Fruit fly (Drosophila melanogaster) whole organism, embryonic: Measurements from ENCODE around the gene CAH1.

Experiments
- Asciz ChIP-seq: fragments of 200-800 bp; sonication (Bioruptor generic); optimal IDR thresholded peaks from 2 replicates; lab custom pipeline; 2017; ENCODE audit warnings: missing biosample characterization, mild to moderate bottlenecking, missing genetic modification characterization, missing genetic modification reagents
- CG1024 ChIP-seq: fragments of 200-800 bp; sonication (Bioruptor generic); IDR thresholded peaks from 2 replicates; pipeline ENCODE4 v1.3.6; 2022; ENCODE audit warnings: missing biosample characterization, missing genetic modification characterization
- CG10321 ChIP-seq: fragments of 200-800 bp; sonication (Bioruptor generic); IDR thresholded peaks from 2 replicates; pipeline ENCODE4 v1.3.6; 2022; ENCODE audit warnings: missing biosample characterization, missing genetic modification characterization
- CG10366 ChIP-seq: fragments of 200-800 bp; sonication (Bioruptor generic); IDR thresholded peaks from 2 replicates; pipeline ENCODE4 v1.3.6; 2022; ENCODE audit warnings: missing biosample characterization, missing genetic modification characterization
- CG10431 ChIP-seq: fragments of 200-800 bp; sonication (Bioruptor generic); optimal IDR thresholded peaks from 3 replicates; lab custom pipeline; 2018; ENCODE audit warnings: missing biosample characterization, mild to moderate bottlenecking, missing genetic modification characterization
- CG10543 ChIP-seq: fragments of 200-800 bp; sonication (Bioruptor generic); optimal IDR thresholded peaks from 3 replicates; lab custom pipeline; 2017; ENCODE audit warnings: missing biosample characterization, mild to moderate bottlenecking, missing genetic modification characterization, moderate library complexity
- CG10565 ChIP-seq: fragments of 200-800 bp; sonication (Bioruptor generic); optimal IDR thresholded peaks from 3 replicates; lab custom pipeline; 2016; ENCODE audit warnings: missing biosample characterization, mild to moderate bottlenecking, missing genetic modification characterization
- CG11093 ChIP-seq: fragments of 200-800 bp; sonication (Bioruptor generic); IDR thresholded peaks from 3 replicates; pipeline ENCODE4 v1.3.6; 2022; ENCODE audit warnings: missing biosample characterization, missing genetic modification characterization
- CG12769 ChIP-seq: fragments of 200-800 bp; sonication (Bioruptor generic); optimal IDR thresholded peaks from 2 replicates; lab custom pipeline; 2019; ENCODE audit warnings: missing biosample characterization, mild to moderate bottlenecking, missing genetic modification characterization, moderate library complexity
- CG13894 ChIP-seq: fragments of 200-800 bp; sonication (Bioruptor generic); optimal IDR thresholded peaks from 3 replicates; lab custom pipeline; 2018; ENCODE audit warnings: missing biosample characterization, mild to moderate bottlenecking, missing genetic modification characterization, moderate library complexity
- CG14014 ChIP-seq: fragments of 200-800 bp; sonication (Bioruptor generic); IDR thresholded peaks from 2 replicates; pipeline ENCODE4 v1.3.6; 2022; ENCODE audit warnings: missing biosample characterization, missing genetic modification characterization
- CG17186 ChIP-seq: fragments of 200-800 bp; sonication (Bioruptor generic); optimal IDR thresholded peaks from 3 replicates; lab custom pipeline; 2017; ENCODE audit warnings: missing biosample characterization, missing genetic modification reagents, missing genetic modification characterization
- CG17328 ChIP-seq: fragments of 200-800 bp; sonication (Bioruptor generic); IDR thresholded peaks from 2 replicates; pipeline ENCODE4 v1.3.6; 2022; ENCODE audit warnings: missing biosample characterization, missing genetic modification characterization
- CG17829 ChIP-seq: fragments of 200-800 bp; optimal IDR thresholded peaks from 2 replicates; lab custom pipeline; 2019; ENCODE audit warnings: missing biosample characterization, mild to moderate bottlenecking, missing genetic modification characterization, moderate library complexity
- CG1792 ChIP-seq: fragments of 200-800 bp; sonication (Bioruptor generic); optimal IDR thresholded peaks from 2 replicates; lab custom pipeline; 2016; ENCODE audit warnings: missing biosample characterization, missing genetic modification characterization
- CG34376 ChIP-seq: fragments of 200-800 bp; sonication (Bioruptor generic); optimal IDR thresholded peaks from 2 replicates; lab custom pipeline; 2018; ENCODE audit warnings: missing biosample characterization, mild to moderate bottlenecking, missing genetic modification characterization
- CG3995 ChIP-seq: fragments of 200-800 bp; sonication (Bioruptor generic); optimal IDR thresholded peaks from 3 replicates; lab custom pipeline; 2016; ENCODE audit warnings: missing biosample characterization, missing genetic modification characterization
- CG4820 ChIP-seq: fragments of 200-800 bp; sonication (Bioruptor generic); optimal IDR thresholded peaks from 3 replicates; lab custom pipeline; 2016; ENCODE audit warnings: missing biosample characterization, missing genetic modification characterization
- CG6175 ChIP-seq: fragments of 200-800 bp; sonication (Bioruptor generic); IDR thresholded peaks from 3 replicates; pipeline ENCODE4 v1.3.6; 2022; ENCODE audit warnings: missing biosample characterization, missing genetic modification characterization
- CG6254 ChIP-seq: fragments of 200-800 bp; sonication (Bioruptor generic); optimal IDR thresholded peaks from 3 replicates; lab custom pipeline; 2017; ENCODE audit warnings: mild to moderate bottlenecking, missing biosample characterization, missing genetic modification reagents, missing genetic modification characterization
- Camta ChIP-seq: fragments of 200-800 bp; sonication (Bioruptor generic); optimal IDR thresholded peaks from 2 replicates; lab custom pipeline; 2016; ENCODE audit warnings: missing biosample characterization, missing genetic modification characterization
- CoRest ChIP-seq: fragments of 200-800 bp; sonication (Bioruptor generic); optimal IDR thresholded peaks from 3 replicates; lab custom pipeline; 2018; ENCODE audit warnings: missing biosample characterization, mild to moderate bottlenecking, missing genetic modification characterization, moderate library complexity
- D19B ChIP-seq: fragments of 200-800 bp; sonication (Bioruptor generic); optimal IDR thresholded peaks from 2 replicates; lab custom pipeline; 2017; ENCODE audit warnings: missing biosample characterization, mild to moderate bottlenecking, missing genetic modification characterization
- Doc3 ChIP-seq: fragments of 200-800 bp; sonication (Bioruptor generic); IDR thresholded peaks from 3 replicates; pipeline ENCODE4 v1.3.6; 2022; ENCODE audit warnings: missing biosample characterization, missing genetic modification characterization; ENCODE audit not compliant: partially characterized antibody
- E2f2 ChIP-seq: fragments of 200-800 bp; sonication (Bioruptor generic); IDR thresholded peaks from 2 replicates; pipeline ENCODE4 v1.3.6; 2022; ENCODE audit warnings: missing biosample characterization, missing genetic modification characterization
- MBD-R2 ChIP-seq: fragments of 200-800 bp; sonication (Bioruptor generic); IDR thresholded peaks from 2 replicates; pipeline ENCODE4 v1.3.6; 2022; ENCODE audit warnings: missing biosample characterization, missing genetic modification characterization
- MTF-1 ChIP-seq: fragments of 200-800 bp; sonication (Bioruptor generic); optimal IDR thresholded peaks from 2 replicates; lab custom pipeline; 2018; ENCODE audit warnings: missing biosample characterization, mild to moderate bottlenecking, missing genetic modification characterization, borderline replicate concordance
- NC2β ChIP-seq: fragments of 200-800 bp; sonication (Bioruptor generic); optimal IDR thresholded peaks from 2 replicates; lab custom pipeline; 2016; ENCODE audit warnings: missing biosample characterization, missing genetic modification characterization
- NfI ChIP-seq: fragments of 200-800 bp; sonication (Bioruptor generic); optimal IDR thresholded peaks from 3 replicates; lab custom pipeline; 2018; ENCODE audit warnings: missing biosample characterization, mild to moderate bottlenecking, missing genetic modification characterization, moderate library complexity
- PHDP ChIP-seq: fragments of 200-800 bp; sonication (Bioruptor generic); optimal IDR thresholded peaks from 3 replicates; lab custom pipeline; 2018; ENCODE audit warnings: missing biosample characterization, mild to moderate bottlenecking, missing genetic modification characterization, moderate library complexity
- Spps ChIP-seq: fragments of 200-800 bp; sonication (Bioruptor generic); optimal IDR thresholded peaks from 2 replicates; lab custom pipeline; 2018; ENCODE audit warnings: missing biosample characterization, mild to moderate bottlenecking, missing genetic modification characterization
- Usf ChIP-seq: fragments of 200-800 bp; sonication (Bioruptor generic); optimal IDR thresholded peaks from 2 replicates; lab custom pipeline; 2017; ENCODE audit warnings: missing genotype, missing biosample characterization, missing genetic modification characterization
- ac ChIP-seq: fragments of 200-800 bp; sonication (Bioruptor generic); optimal IDR thresholded peaks from 3 replicates; lab custom pipeline; 2017; ENCODE audit warnings: missing biosample characterization, mild to moderate bottlenecking, missing genetic modification characterization
- br ChIP-seq: fragments of >200 bp; optimal IDR thresholded peaks from 2 replicates; lab custom pipeline; 2017
- cwo ChIP-seq: fragments of 200-800 bp; sonication (Bioruptor generic); optimal IDR thresholded peaks from 3 replicates; lab custom pipeline; 2017; ENCODE audit warnings: missing biosample characterization, missing genetic modification characterization, mild to moderate bottlenecking, moderate library complexity, missing genetic modification reagents
- dpn ChIP-seq, 2 experiments: fragments of 200-800 bp; sonication (Bioruptor generic); optimal IDR thresholded peaks; 3 replicates each; lab custom pipeline; 2016; ENCODE audit warnings: missing biosample characterization in 2 of 2, missing genetic modification characterization in 2 of 2
- esg ChIP-seq: fragments of 200-800 bp; sonication (Bioruptor generic); conservative IDR thresholded peaks from 2 replicates; pipeline ENCODE4 v1.3.6; 2022; ENCODE audit warnings: missing biosample characterization, missing genetic modification characterization
- fd102C ChIP-seq: fragments of 200-800 bp; sonication (Bioruptor generic); optimal IDR thresholded peaks from 2 replicates; lab custom pipeline; 2018; ENCODE audit warnings: missing biosample characterization, mild to moderate bottlenecking, missing genetic modification characterization, moderate library complexity
- grn ChIP-seq: fragments of 200-800 bp; sonication (Bioruptor generic); optimal IDR thresholded peaks from 3 replicates; lab custom pipeline; 2017; ENCODE audit warnings: missing biosample characterization, missing genetic modification characterization
- ind ChIP-seq: fragments of 200-800 bp; sonication (Bioruptor generic); optimal IDR thresholded peaks from 3 replicates; lab custom pipeline; 2016; ENCODE audit warnings: missing biosample characterization, missing genetic modification characterization
- jing ChIP-seq: fragments of 200-800 bp; sonication (Bioruptor generic); optimal IDR thresholded peaks from 2 replicates; lab custom pipeline; 2018; ENCODE audit warnings: missing biosample characterization, mild to moderate bottlenecking, missing genetic modification characterization
- lov ChIP-seq, 2 experiments: fragments of 200-800 bp in 1 of 2; fragments of >200 bp in 1 of 2; sonication (Bioruptor generic) in 1 of 2; IDR thresholded peaks in 1 of 2; optimal IDR thresholded peaks in 1 of 2; 2 replicates in 1 of 2; 3 replicates in 1 of 2; pipeline versions ENCODE4 v1.3.6 to Lab custom; 2017 to 2022; ENCODE audit warnings: missing biosample characterization in 1 of 2, missing genetic modification characterization in 1 of 2
- luna ChIP-seq: fragments of 200-800 bp; sonication (Bioruptor generic); optimal IDR thresholded peaks from 2 replicates; lab custom pipeline; 2016; ENCODE audit warnings: missing biosample characterization, missing genetic modification characterization
- mirr ChIP-seq: fragments of 200-800 bp; sonication (Bioruptor generic); optimal IDR thresholded peaks from 3 replicates; lab custom pipeline; 2018; ENCODE audit warnings: missing biosample characterization, mild to moderate bottlenecking, missing genetic modification characterization
- oc ChIP-seq: fragments of 200-800 bp; sonication (Bioruptor generic); optimal IDR thresholded peaks from 2 replicates; lab custom pipeline; 2018; ENCODE audit warnings: missing biosample characterization, mild to moderate bottlenecking, missing genetic modification characterization, moderate library complexity
- otp ChIP-seq: fragments of 200-800 bp; sonication (Bioruptor generic); IDR thresholded peaks from 3 replicates; pipeline ENCODE4, ENCODE4 v1.3.6; 2022; ENCODE audit warnings: missing biosample characterization, missing genetic modification characterization
- schlank ChIP-seq: fragments of 200-800 bp; sonication (Bioruptor generic); optimal IDR thresholded peaks from 2 replicates; lab custom pipeline; 2018; ENCODE audit warnings: missing biosample characterization, mild to moderate bottlenecking, missing genetic modification characterization
- sima ChIP-seq: fragments of 200-800 bp; sonication (Bioruptor generic); optimal IDR thresholded peaks from 2 replicates; lab custom pipeline; 2016; ENCODE audit warnings: missing biosample characterization, missing genetic modification characterization
- sqz ChIP-seq: fragments of 200-800 bp; sonication (Bioruptor generic); optimal IDR thresholded peaks from 3 replicates; lab custom pipeline; 2018; ENCODE audit warnings: missing biosample characterization, mild to moderate bottlenecking, missing genetic modification characterization
- vvl ChIP-seq: fragments of 200-800 bp; sonication (Bioruptor generic); IDR thresholded peaks from 2 replicates; pipeline ENCODE4 v1.3.6; 2022; ENCODE audit warnings: missing biosample characterization, missing genetic modification characterization
- zen2 ChIP-seq: fragments of 200-800 bp; sonication (Bioruptor generic); IDR thresholded peaks from 3 replicates; pipeline ENCODE4 v1.3.6; 2022; ENCODE audit warnings: missing biosample characterization, missing genetic modification characterization; ENCODE audit not compliant: partially characterized antibody

CAH1 gene

DNA sequence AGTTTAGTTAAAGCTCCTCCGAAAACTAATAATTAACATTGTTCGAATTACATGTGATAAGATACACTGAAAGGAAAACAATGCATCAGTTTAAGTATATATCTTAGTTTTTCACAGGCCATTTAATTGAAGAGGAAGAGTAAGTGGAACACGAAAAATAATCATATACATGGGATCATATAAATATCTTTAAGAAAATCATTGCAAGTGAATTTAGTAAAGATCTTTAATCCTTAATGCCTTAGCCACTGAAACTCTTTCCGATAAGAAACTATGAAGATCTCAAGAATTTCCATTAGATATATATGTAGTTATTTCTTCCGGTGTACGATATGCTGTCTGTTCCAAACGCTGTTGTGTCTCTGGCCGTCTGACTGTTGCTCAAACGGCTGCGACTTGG is 24.8 kb upstream of the CAH1 start (continued):
- TF ChIP-seq CG6254 (no peak), lov (optimal IDR thresholded peaks at IDR 0.05; lab: Kevin White, UChicago) (no peak), lov (GFP tag; IDR thresholded peaks at IDR 0.05; lab: Robert Waterston, UW) (no peak), CG17328 (0 out of 2 replicates have a peak, but pooled peaks have one; percentile 19), fd102C (GFP tag; lab: Kevin White, UChicago) (no peak), CG10366 (GFP tag; lab: Robert Waterston, UW) (peak; percentile 58), CG17829 (tag; lab: Kevin White, UChicago) (peak; percentile 35), dpn (GFP tag; optimal IDR thresholded peaks at IDR 0.05; lab: Kevin White, UChicago) (peak; percentile 49 to 63), D19B (GFP tag; lab: Kevin White, UChicago) (peak; percentile 9), CG1792 (GFP tag; lab: Kevin White, UChicago) (peak; percentile 14), CG4820 (GFP tag; lab: Kevin White, UChicago) (peak; percentile 69), CoRest (peak; percentile 82), CG10565 (GFP tag; lab: Kevin White, UChicago) (no peak), sima (no peak), luna (GFP tag; lab: Kevin White, UChicago) (no peak), CG3995 (no peak), CG13894 (tag; lab: Kevin White, UChicago) (no peak), PHDP (tag; lab: Kevin White, UChicago) (peak; percentile 80), MBD-R2 (GFP tag; lab: Robert Waterston, UW) (no peak), zen2 (no peak), CG12769 (tag; lab: Kevin White, UChicago) (no peak), NC2β (GFP tag; lab: Kevin White, UChicago) (peak; percentile 5), schlank (tag; lab: Kevin White, UChicago) (no peak), MTF-1 (no peak), otp (GFP tag; lab: Robert Waterston, UW) (no peak), CG10431 (GFP tag; lab: Kevin White, UChicago) (peak; percentile 30), ac (GFP tag; lab: Kevin White, UChicago) (no peak), NfI (GFP tag; lab: Kevin White, UChicago) (peak; percentile 53), E2f2 (peak; percentile 38; the same call in 1 of the 2 replicates), cwo (peak; percentile 41), CG1024 (GFP tag; lab: Robert Waterston, UW) (no peak; the same call in 1 of the 2 replicates), CG14014 (peak; percentile 59), CG6175 (GFP tag; lab: Robert Waterston, UW) (no peak), br (lab: Kevin White, UChicago) (no peak), CG17186 (GFP tag; lab: Kevin White, UChicago) (no peak), jing (GFP tag; lab: Kevin White, UChicago) (peak; percentile 41), Camta (GFP tag; lab: Kevin White, UChicago) (peak; percentile 17), CG34376 (GFP tag; lab: Kevin White, UChicago) (no peak), mirr (GFP tag; lab: Kevin White, UChicago) (no peak), sqz (no peak), ind (GFP tag; lab: Kevin White, UChicago) (peak; percentile 44), CG10321 (GFP tag; lab: Robert Waterston, UW) (no peak), vvl (GFP tag; lab: Robert Waterston, UW) (peak; percentile 52), esg (peak; percentile 50), Doc3 (GFP tag; lab: Robert Waterston, UW) (no peak), Usf (GFP tag; lab: Kevin White, UChicago) (no peak), CG10543 (GFP tag; lab: Kevin White, UChicago) (no peak), Spps (tag; lab: Kevin White, UChicago) (no peak), CG11093 (GFP tag; lab: Robert Waterston, UW) (no peak), grn (GFP tag; lab: Kevin White, UChicago) (no peak), oc (tag; lab: Kevin White, UChicago) (no peak), Asciz (GFP tag; lab: Kevin White, UChicago) (peak; percentile 41)
